Worm (Caenorhabditis elegans): ENCODE measurements around the gene T25B9.5.

T25B9.5 gene

DNA sequence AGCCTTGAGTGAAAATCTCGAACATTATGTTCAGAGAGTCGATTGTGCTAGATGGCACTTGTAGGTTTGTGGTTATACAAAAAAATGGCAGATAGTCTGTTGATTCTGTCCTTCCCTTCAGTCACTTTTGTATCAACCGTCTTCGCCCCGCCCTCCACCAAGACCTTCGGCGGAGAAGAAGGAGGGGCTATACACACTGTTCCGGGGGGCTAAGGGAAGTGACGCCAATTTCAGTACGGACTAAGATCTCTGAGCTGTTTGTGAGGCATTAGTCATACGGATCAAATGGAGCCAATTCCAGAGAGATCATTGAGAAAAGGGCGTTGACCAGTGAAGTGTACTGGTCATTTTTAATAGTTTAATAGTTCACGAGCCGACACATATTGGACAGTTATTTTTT lies 26.0 kb upstream of the T25B9.5 start, which contains the start of gene swt-3:
TSS of gene swt-3 (minus strand) at position 101 of the 400 bp plus-strand sequence.
- TF ChIP-seq hmbx-1 (tag; optimal IDR thresholded peaks at IDR 0.05) (no peak), ceh-13 (GFP tag; optimal IDR thresholded peaks at IDR 0.05) (no peak), tbx-37 (GFP tag; conservative IDR thresholded peaks at IDR 0.05) (no peak), scrt-1 (GFP tag; IDR thresholded peaks at IDR 0.05) (no peak), hmg-4 (GFP tag; optimal IDR thresholded peaks at IDR 0.05) (no peak), flt-1 (GFP tag; IDR thresholded peaks at IDR 0.05) (no peak), tra-4 (tag; optimal IDR thresholded peaks at IDR 0.05) (no peak), F13C5.2 (tag; optimal IDR thresholded peaks at IDR 0.05) (no peak), hnd-1 (tag; optimal IDR thresholded peaks at IDR 0.05) (no peak), pes-1 (GFP tag; IDR thresholded peaks at IDR 0.05) (no peak), B0310.2 (tag; optimal IDR thresholded peaks at IDR 0.05) (no peak), ets-7 (tag; optimal IDR thresholded peaks at IDR 0.05) (no peak), sea-1 (GFP tag; conservative IDR thresholded peaks at IDR 0.05) (no peak), tbx-11 (GFP tag; IDR thresholded peaks at IDR 0.05) (no peak)

DNA sequence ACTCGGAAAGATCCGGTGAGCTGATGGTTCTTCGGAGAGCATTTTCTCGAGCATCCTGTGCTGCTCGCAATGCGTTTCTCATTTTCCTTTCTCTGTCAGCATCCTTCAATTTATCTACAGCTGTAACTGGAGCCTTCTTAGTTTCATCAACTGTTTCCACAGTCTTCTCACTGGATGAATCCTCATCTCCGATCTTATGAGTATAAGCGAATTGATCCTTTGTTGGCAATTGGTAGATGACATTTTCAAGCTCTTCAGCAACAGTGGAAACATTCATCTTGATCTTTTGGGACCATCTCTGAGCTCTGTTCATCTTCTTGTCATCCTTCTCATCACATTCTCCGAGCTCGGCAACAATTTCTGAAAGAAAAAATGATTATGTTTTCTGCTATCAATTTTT lies 24.7 kb upstream of the T25B9.5 start:
- TF ChIP-seq F13C5.2 (tag; optimal IDR thresholded peaks at IDR 0.05) (no peak), tra-4 (tag; optimal IDR thresholded peaks at IDR 0.05) (no peak), hmbx-1 (tag; optimal IDR thresholded peaks at IDR 0.05) (no peak), tbx-11 (GFP tag; IDR thresholded peaks at IDR 0.05) (no peak), scrt-1 (GFP tag; IDR thresholded peaks at IDR 0.05) (no peak), ceh-13 (GFP tag; optimal IDR thresholded peaks at IDR 0.05) (no peak), sea-1 (GFP tag; conservative IDR thresholded peaks at IDR 0.05) (no peak), flt-1 (GFP tag; IDR thresholded peaks at IDR 0.05) (no peak), tbx-37 (GFP tag; conservative IDR thresholded peaks at IDR 0.05) (no peak), pes-1 (GFP tag; IDR thresholded peaks at IDR 0.05) (no peak), aly-1 (tag; optimal IDR thresholded peaks at IDR 0.05) (no peak), ets-7 (tag; optimal IDR thresholded peaks at IDR 0.05) (no peak), hnd-1 (tag; optimal IDR thresholded peaks at IDR 0.05) (no peak), B0310.2 (tag; optimal IDR thresholded peaks at IDR 0.05) (no peak), ama-1 (optimal IDR thresholded peaks at IDR 0.05) (no peak), hmg-4 (GFP tag; optimal IDR thresholded peaks at IDR 0.05) (no peak), ceh-36 (tag; optimal IDR thresholded peaks at IDR 0.05) (no peak)

- no peak for TF ChIP-seq aly-1 (tag; optimal IDR thresholded peaks at IDR 0.05)
Observed at ce11 chrIV:10778582-10778981, 24.0 kb upstream of the T25B9.5 start.

DNA sequence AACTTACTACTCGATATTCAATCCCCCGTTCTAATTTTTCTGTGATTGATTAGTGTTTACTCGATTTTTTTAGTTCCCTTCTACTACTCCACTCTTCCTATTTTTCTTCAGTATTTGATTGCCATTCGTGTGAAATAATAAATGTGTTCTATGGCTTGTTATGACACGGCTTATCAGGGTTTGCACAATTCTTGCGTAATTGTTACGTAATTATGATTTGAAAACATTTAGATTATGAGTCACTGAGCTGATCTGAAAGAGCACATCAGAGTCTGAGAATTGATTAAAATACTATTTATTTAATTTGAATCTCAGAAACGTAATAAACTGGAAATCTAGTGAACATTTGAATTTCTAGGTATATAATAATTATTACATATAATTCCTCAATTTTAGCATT lies 23.0 kb upstream of the T25B9.5 start:
- TF ChIP-seq hmg-4 (GFP tag; optimal IDR thresholded peaks at IDR 0.05) (no peak), aly-1 (tag; optimal IDR thresholded peaks at IDR 0.05) (no peak), tbx-11 (GFP tag; IDR thresholded peaks at IDR 0.05) (no peak), F13C5.2 (tag; optimal IDR thresholded peaks at IDR 0.05) (no peak)

DNA sequence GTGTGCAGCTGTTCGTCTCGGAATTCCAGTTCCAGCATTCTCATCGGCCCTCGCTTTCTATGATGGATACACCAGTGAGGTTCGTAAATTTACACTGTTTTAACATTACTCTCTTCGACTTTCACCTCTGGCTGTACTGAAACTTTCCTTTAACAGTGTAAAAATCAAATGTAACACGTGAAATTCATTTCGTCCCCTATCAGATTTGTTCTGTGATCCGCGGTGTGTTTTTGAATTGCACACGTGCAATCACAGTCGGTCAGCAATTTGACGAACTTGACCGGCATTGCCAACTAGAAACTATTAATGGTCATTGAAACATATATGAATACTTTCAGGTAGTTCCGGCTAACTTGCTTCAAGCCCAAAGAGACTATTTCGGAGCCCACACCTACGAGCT lies 22.5 kb upstream of the T25B9.5 start:
- no peak for TF ChIP-seq pes-1 (GFP tag; IDR thresholded peaks at IDR 0.05)
- no peak for TF ChIP-seq ceh-13 (GFP tag; optimal IDR thresholded peaks at IDR 0.05)
- TF ChIP-seq tra-4 (tag; optimal IDR thresholded peaks at IDR 0.05): no peak
- TF ChIP-seq ama-1 (optimal IDR thresholded peaks at IDR 0.05): no peak
- TF ChIP-seq F13C5.2 (tag; optimal IDR thresholded peaks at IDR 0.05): no peak
- TF ChIP-seq aly-1 (tag; optimal IDR thresholded peaks at IDR 0.05): no peak
- TF ChIP-seq hnd-1 (tag; optimal IDR thresholded peaks at IDR 0.05): no peak
- TF ChIP-seq B0310.2 (tag; optimal IDR thresholded peaks at IDR 0.05): no peak
- TF ChIP-seq tbx-11 (GFP tag; IDR thresholded peaks at IDR 0.05): no peak
- TF ChIP-seq hmbx-1 (tag; optimal IDR thresholded peaks at IDR 0.05): no peak
- no peak for TF ChIP-seq sea-1 (GFP tag; conservative IDR thresholded peaks at IDR 0.05)
- TF ChIP-seq ets-7 (tag; optimal IDR thresholded peaks at IDR 0.05): no peak
- TF ChIP-seq ceh-36 (tag; optimal IDR thresholded peaks at IDR 0.05): no peak
- TF ChIP-seq tbx-37 (GFP tag; conservative IDR thresholded peaks at IDR 0.05): no peak
- TF ChIP-seq scrt-1 (GFP tag; IDR thresholded peaks at IDR 0.05): no peak
- TF ChIP-seq flt-1 (GFP tag; IDR thresholded peaks at IDR 0.05): no peak
- no peak for TF ChIP-seq hmg-4 (GFP tag; optimal IDR thresholded peaks at IDR 0.05)

ce11 chrIV:10773811-10774210 lies 19.2 kb upstream of the T25B9.5 start, which contains the start of gene inpp-1:
Gene inpp-1, minus strand, starts transcription at chrIV:10773911.
- TF ChIP-seq hmbx-1 (tag; optimal IDR thresholded peaks at IDR 0.05): no peak
- TF ChIP-seq B0310.2 (tag; optimal IDR thresholded peaks at IDR 0.05): no peak
- TF ChIP-seq hmg-4 (GFP tag; optimal IDR thresholded peaks at IDR 0.05): no peak
- no peak for TF ChIP-seq ceh-36 (tag; optimal IDR thresholded peaks at IDR 0.05)
- no peak for TF ChIP-seq flt-1 (GFP tag; IDR thresholded peaks at IDR 0.05)
- no peak for TF ChIP-seq tbx-11 (GFP tag; IDR thresholded peaks at IDR 0.05)
- no peak for TF ChIP-seq tra-4 (tag; optimal IDR thresholded peaks at IDR 0.05)
- no peak for TF ChIP-seq ama-1 (optimal IDR thresholded peaks at IDR 0.05)
- no peak for TF ChIP-seq tbx-37 (GFP tag; conservative IDR thresholded peaks at IDR 0.05)
- no peak for TF ChIP-seq pes-1 (GFP tag; IDR thresholded peaks at IDR 0.05)
- no peak for TF ChIP-seq scrt-1 (GFP tag; IDR thresholded peaks at IDR 0.05)
- no peak for TF ChIP-seq sea-1 (GFP tag; conservative IDR thresholded peaks at IDR 0.05)
- no peak for TF ChIP-seq ceh-13 (GFP tag; optimal IDR thresholded peaks at IDR 0.05)
- TF ChIP-seq F13C5.2 (tag; optimal IDR thresholded peaks at IDR 0.05): no peak
- TF ChIP-seq ets-7 (tag; optimal IDR thresholded peaks at IDR 0.05): no peak
- TF ChIP-seq hnd-1 (tag; optimal IDR thresholded peaks at IDR 0.05): no peak
- no peak for TF ChIP-seq aly-1 (tag; optimal IDR thresholded peaks at IDR 0.05)

ce11 chrIV:10771296-10771695 lies 16.7 kb upstream of the T25B9.5 start:
- TF ChIP-seq tra-4 (tag; optimal IDR thresholded peaks at IDR 0.05) (no peak), ceh-13 (GFP tag; optimal IDR thresholded peaks at IDR 0.05) (no peak), hmg-4 (GFP tag; optimal IDR thresholded peaks at IDR 0.05) (no peak), scrt-1 (GFP tag; IDR thresholded peaks at IDR 0.05) (no peak), flt-1 (GFP tag; IDR thresholded peaks at IDR 0.05) (no peak), B0310.2 (tag; optimal IDR thresholded peaks at IDR 0.05) (no peak), ets-7 (tag; optimal IDR thresholded peaks at IDR 0.05) (no peak), tbx-11 (GFP tag; IDR thresholded peaks at IDR 0.05) (no peak), pes-1 (GFP tag; IDR thresholded peaks at IDR 0.05) (no peak), ama-1 (optimal IDR thresholded peaks at IDR 0.05) (no peak), hnd-1 (tag; optimal IDR thresholded peaks at IDR 0.05) (no peak), hmbx-1 (tag; optimal IDR thresholded peaks at IDR 0.05) (no peak), F13C5.2 (tag; optimal IDR thresholded peaks at IDR 0.05) (no peak), sea-1 (GFP tag; conservative IDR thresholded peaks at IDR 0.05) (no peak)

Data from whole organism, early embryonic.